Worm (Caenorhabditis elegans) whole organism, L1 larva: Measurements from ENCODE around the gene K01A12.3.

Experiments
- C04F5.9 ChIP-seq: sonication (generic microtip); optimal IDR thresholded peaks from 2 replicates; lab custom pipeline; 2016; ENCODE audit warnings: missing genetic modification characterization, missing compliant biosample characterization
- Y116A8C.19 ChIP-seq: sonication (generic microtip); optimal IDR thresholded peaks from 2 replicates; lab custom pipeline; 2016; ENCODE audit warnings: missing compliant biosample characterization, missing genetic modification characterization, borderline replicate concordance
- alr-1 ChIP-seq: fragments of 200-800 bp; sonication (Bioruptor generic); optimal IDR thresholded peaks from 2 replicates; lab custom pipeline; 2018; ENCODE audit warnings: borderline replicate concordance, mild to moderate bottlenecking, missing genetic modification characterization, missing compliant biosample characterization
- blmp-1 ChIP-seq: fragments of 150-350 bp; optimal IDR thresholded peaks from 2 replicates; lab custom pipeline; 2014; ENCODE audit warnings: missing biosample characterization, missing genetic modification characterization
- ceh-63 ChIP-seq: fragments of 200-800 bp; sonication (Bioruptor generic); optimal IDR thresholded peaks from 2 replicates; lab custom pipeline; 2018; ENCODE audit warnings: mild to moderate bottlenecking, missing genetic modification characterization, missing compliant biosample characterization
- ceh-88 ChIP-seq: fragments of 200-800 bp; sonication (Bioruptor generic); IDR thresholded peaks from 2 replicates; pipeline ENCODE4 v1.3.6; 2022; ENCODE audit warnings: missing genetic modification characterization, missing compliant biosample characterization
- efl-1 ChIP-seq, 4 experiments: fragments of 150-350 bp; optimal IDR thresholded peaks in 3 of 4; peaks in 1 of 4; 1 replicate in 1 of 4; 2 replicates in 3 of 4; lab custom pipeline; 2014; ENCODE audit warnings: missing biosample characterization in 2 of 4, missing genetic modification characterization in 2 of 4, missing genetic modification reagents in 2 of 4
- efl-3 ChIP-seq: fragments of 200-800 bp; sonication (Bioruptor generic); optimal IDR thresholded peaks from 2 replicates; lab custom pipeline; 2018; ENCODE audit warnings: mild to moderate bottlenecking, missing genetic modification characterization, missing compliant biosample characterization
- egl-13 ChIP-seq: sonication (generic microtip); optimal IDR thresholded peaks from 2 replicates; lab custom pipeline; 2016; ENCODE audit warnings: missing genotype, missing genetic modification reagents, missing genetic modification characterization, missing compliant biosample characterization
- elt-2 ChIP-seq: sonication (generic microtip); optimal IDR thresholded peaks from 2 replicates; lab custom pipeline; 2016; ENCODE audit warnings: missing genetic modification characterization, mild to moderate bottlenecking, inconsistent platforms, missing compliant biosample characterization, missing genetic modification reagents
- elt-3 ChIP-seq, 6 experiments: fragments of 150-350 bp in 1 of 6; sonication (generic microtip); optimal IDR thresholded peaks; 2 replicates each; lab custom pipeline; 2017 to 2018; ENCODE audit warnings: missing biosample characterization in 6 of 6, missing genetic modification characterization in 6 of 6, inconsistent platforms in 1 of 6
- ets-5 ChIP-seq: fragments of 200-800 bp; sonication (Bioruptor generic); IDR thresholded peaks from 2 replicates; pipeline ENCODE4 v1.3.6; 2022; ENCODE audit warnings: missing genetic modification characterization, missing compliant biosample characterization
- fkh-8 ChIP-seq: sonication (generic microtip); optimal IDR thresholded peaks from 2 replicates; lab custom pipeline; 2016; ENCODE audit warnings: mild to moderate bottlenecking, missing genetic modification characterization, missing compliant biosample characterization
- fos-1 ChIP-seq: fragments of 150-350 bp; optimal IDR thresholded peaks from 2 replicates; lab custom pipeline; 2014; ENCODE audit warnings: missing biosample characterization, missing genetic modification characterization
- grh-1 ChIP-seq: fragments of 200-800 bp; sonication (Bioruptor generic); IDR thresholded peaks from 2 replicates; pipeline ENCODE4 v1.3.6; 2022; ENCODE audit warnings: missing genetic modification reagents, missing genetic modification characterization, missing compliant biosample characterization
- hlh-17 ChIP-seq: fragments of 200-800 bp; sonication (Bioruptor generic); optimal IDR thresholded peaks from 2 replicates; lab custom pipeline; 2018; ENCODE audit warnings: missing genetic modification characterization, mild to moderate bottlenecking, missing compliant biosample characterization, moderate library complexity, borderline replicate concordance
- irx-1 ChIP-seq: sonication (generic microtip); optimal IDR thresholded peaks from 2 replicates; lab custom pipeline; 2016; ENCODE audit warnings: missing genetic modification characterization, missing compliant biosample characterization
- jun-1 ChIP-seq: fragments of 150-350 bp; optimal IDR thresholded peaks from 2 replicates; lab custom pipeline; 2014; ENCODE audit warnings: missing biosample characterization, missing genetic modification reagents, missing genetic modification characterization
- lin-35 ChIP-seq, 2 experiments: fragments of 150-350 bp; optimal IDR thresholded peaks; 2 replicates each; lab custom pipeline; 2014; ENCODE audit warnings: missing biosample characterization in 2 of 2, missing genetic modification characterization in 2 of 2, missing genetic modification reagents in 2 of 2
- lin-39 ChIP-seq: fragments of 150-350 bp; optimal IDR thresholded peaks from 2 replicates; lab custom pipeline; 2014; ENCODE audit warnings: missing biosample characterization, missing genetic modification reagents, missing genetic modification characterization
- mep-1 ChIP-seq: fragments of 150-350 bp; optimal IDR thresholded peaks from 2 replicates; lab custom pipeline; 2014; ENCODE audit warnings: missing biosample characterization, missing genetic modification characterization
- nhr-19 ChIP-seq: fragments of 200-800 bp; sonication (Bioruptor generic); conservative IDR thresholded peaks from 2 replicates; pipeline ENCODE4 v1.3.6; 2022; ENCODE audit warnings: missing genetic modification characterization, missing compliant biosample characterization
- nhr-20 ChIP-seq: sonication (generic microtip); optimal IDR thresholded peaks from 2 replicates; lab custom pipeline; 2016; ENCODE audit warnings: mild to moderate bottlenecking, missing genetic modification characterization, missing compliant biosample characterization
- nhr-47 ChIP-seq: sonication (generic microtip); optimal IDR thresholded peaks from 2 replicates; lab custom pipeline; 2016; ENCODE audit warnings: mild to moderate bottlenecking, missing genetic modification characterization, moderate library complexity, missing compliant biosample characterization
- nhr-71 ChIP-seq: sonication (generic microtip); optimal IDR thresholded peaks from 2 replicates; lab custom pipeline; 2016; ENCODE audit warnings: mild to moderate bottlenecking, missing genetic modification characterization, moderate library complexity, missing compliant biosample characterization
- nhr-84 ChIP-seq: sonication (generic microtip); optimal IDR thresholded peaks from 2 replicates; lab custom pipeline; 2017; ENCODE audit warnings: missing biosample characterization, missing genetic modification characterization
- nhr-85 ChIP-seq: sonication (generic microtip); peaks from one replicate; lab custom pipeline; 2016; ENCODE audit warnings: missing genetic modification characterization, inconsistent platforms, missing compliant biosample characterization
- nhr-90 ChIP-seq: sonication (generic microtip); optimal IDR thresholded peaks from 2 replicates; lab custom pipeline; 2016; ENCODE audit warnings: mild to moderate bottlenecking, missing genetic modification characterization, missing compliant biosample characterization; ENCODE audit not compliant: poor library complexity
- pag-3 ChIP-seq: sonication (generic microtip); optimal IDR thresholded peaks from 2 replicates; lab custom pipeline; 2017; ENCODE audit warnings: missing genetic modification characterization, mild to moderate bottlenecking, missing compliant biosample characterization, antibody characterized with exemption, borderline replicate concordance; ENCODE audit not compliant: insufficient read depth
- pax-3 ChIP-seq: fragments of 200-800 bp; sonication (Bioruptor generic); optimal IDR thresholded peaks from 2 replicates; lab custom pipeline; 2018; ENCODE audit warnings: mild to moderate bottlenecking, missing genetic modification characterization, moderate library complexity, missing compliant biosample characterization
- rnt-1 ChIP-seq: sonication (generic microtip); optimal IDR thresholded peaks from 2 replicates; lab custom pipeline; 2016; ENCODE audit warnings: mild to moderate bottlenecking, missing genetic modification characterization, moderate library complexity, missing compliant biosample characterization
- skn-1 ChIP-seq: fragments of 150-350 bp; optimal IDR thresholded peaks from 2 replicates; lab custom pipeline; 2014; ENCODE audit warnings: missing biosample characterization, missing genetic modification characterization
- snu-23 ChIP-seq: sonication (generic microtip); optimal IDR thresholded peaks from 2 replicates; lab custom pipeline; 2016; ENCODE audit warnings: missing genetic modification characterization, missing compliant biosample characterization
- sox-4 ChIP-seq: sonication (generic microtip); optimal IDR thresholded peaks from 2 replicates; lab custom pipeline; 2016; ENCODE audit warnings: missing genetic modification characterization, missing compliant biosample characterization
- tbx-2 ChIP-seq: sonication (generic microtip); optimal IDR thresholded peaks from 2 replicates; lab custom pipeline; 2016; ENCODE audit warnings: missing genetic modification characterization, missing compliant biosample characterization
- tlp-1 ChIP-seq: fragments of 150-350 bp; optimal IDR thresholded peaks from 2 replicates; lab custom pipeline; 2014; ENCODE audit warnings: missing biosample characterization, missing genetic modification characterization
- unc-130 ChIP-seq: fragments of 150-350 bp; optimal IDR thresholded peaks from 2 replicates; lab custom pipeline; 2017; ENCODE audit warnings: missing biosample characterization, missing genetic modification characterization, inconsistent platforms
- unc-30 ChIP-seq: sonication (generic microtip); optimal IDR thresholded peaks from 2 replicates; lab custom pipeline; 2017; ENCODE audit warnings: missing biosample characterization, missing genetic modification characterization
- unc-62 ChIP-seq: fragments of 150-350 bp; optimal IDR thresholded peaks from 2 replicates; lab custom pipeline; 2014; ENCODE audit warnings: missing biosample characterization, missing genetic modification reagents, missing genetic modification characterization
- vab-15 ChIP-seq: sonication (generic microtip); optimal IDR thresholded peaks from 2 replicates; lab custom pipeline; 2017; ENCODE audit warnings: missing genotype, mild to moderate bottlenecking, missing genetic modification characterization, missing compliant biosample characterization
- xbp-1 ChIP-seq: sonication (generic microtip); optimal IDR thresholded peaks from 2 replicates; lab custom pipeline; 2016; ENCODE audit warnings: missing genetic modification characterization, missing compliant biosample characterization
- zip-4 ChIP-seq: fragments of 200-800 bp; sonication (Bioruptor generic); optimal IDR thresholded peaks from 2 replicates; lab custom pipeline; 2018; ENCODE audit warnings: mild to moderate bottlenecking, missing genetic modification characterization, moderate library complexity, missing compliant biosample characterization
- ztf-11 ChIP-seq, 2 experiments: sonication (generic microtip); optimal IDR thresholded peaks; 2 replicates each; lab custom pipeline; 2016 to 2017; ENCODE audit warnings: missing genetic modification characterization in 2 of 2, missing biosample characterization in 1 of 2, missing compliant biosample characterization in 1 of 2

K01A12.3 gene

ce11 chrX:8656019-8656418 is 31.0 kb upstream of the K01A12.3 start:
- TF ChIP-seq blmp-1 (tag; lab: Kevin White, UChicago) (peak; percentile 54), efl-3 (GFP tag; lab: Kevin White, UChicago) (no peak), nhr-85 (tag; lab: Kevin White, UChicago) (peak; percentile 51), elt-3 (tag; optimal IDR thresholded peaks at IDR 0.05; lab: Kevin White, UChicago) (peak in 2 of 6 experiments; percentile 7 to 46), jun-1 (no peak), unc-130 (tag; lab: Kevin White, UChicago) (no peak)
- TF ChIP-seq, all 84 proteins: peak for 3

ce11 chrX:8650535-8650934 is 25.5 kb upstream of the K01A12.3 start:
- TF ChIP-seq unc-130 (tag; lab: Kevin White, UChicago): no peak
- no peak for TF ChIP-seq lin-39 (tag; lab: Kevin White, UChicago)
- TF ChIP-seq fkh-8 (tag; lab: Kevin White, UChicago): no peak
- no peak for TF ChIP-seq grh-1
- TF ChIP-seq nhr-47 (tag; lab: Kevin White, UChicago): peak; percentile 42
- peak; percentile 33 for TF ChIP-seq nhr-90 (tag; lab: Kevin White, UChicago)
- TF ChIP-seq lin-35 (GFP tag; optimal IDR thresholded peaks at IDR 0.05; lab: Kevin White, UChicago): peak in 1 of 2 experiments; percentile 25
- no peak for TF ChIP-seq pax-3 (tag; lab: Kevin White, UChicago)
- no peak for TF ChIP-seq skn-1 (tag; lab: Kevin White, UChicago)
- TF ChIP-seq mep-1 (tag; lab: Kevin White, UChicago): no peak
- TF ChIP-seq ceh-88 (GFP tag; lab: Robert Waterston, UW): no peak
- TF ChIP-seq unc-62 (GFP tag; lab: Kevin White, UChicago): no peak
- peak; percentile 50 for TF ChIP-seq nhr-71 (tag; lab: Kevin White, UChicago)
- peak; percentile 2 for TF ChIP-seq elt-2 (tag; lab: Kevin White, UChicago)
- TF ChIP-seq zip-4 (GFP tag; lab: Kevin White, UChicago): no peak
- TF ChIP-seq fos-1 (tag; lab: Kevin White, UChicago): no peak
- TF ChIP-seq ztf-11 (tag; optimal IDR thresholded peaks at IDR 0.05; lab: Kevin White, UChicago): no peak
- peak; percentile 39 for TF ChIP-seq snu-23 (GFP tag; lab: Kevin White, UChicago)
- TF ChIP-seq elt-3 (tag; optimal IDR thresholded peaks at IDR 0.05; lab: Kevin White, UChicago): peak in 1 of 6 experiments; percentile 6
- peak; percentile 23; the same call in 1 of the 2 replicates for TF ChIP-seq nhr-19 (GFP tag; lab: Robert Waterston, UW)
- peak; percentile 7 for TF ChIP-seq efl-3 (GFP tag; lab: Kevin White, UChicago)
- peak; percentile 13 for TF ChIP-seq nhr-20 (tag; lab: Kevin White, UChicago)
- TF ChIP-seq alr-1 (tag; lab: Kevin White, UChicago): no peak
- no peak for TF ChIP-seq sox-4 (tag; lab: Kevin White, UChicago)
- no peak for TF ChIP-seq tbx-2 (tag; lab: Kevin White, UChicago)
- TF ChIP-seq Y116A8C.19 (tag; lab: Kevin White, UChicago): no peak
- TF ChIP-seq unc-30 (tag; lab: Kevin White, UChicago): no peak
- TF ChIP-seq egl-13 (tag; lab: Kevin White, UChicago): no peak
- peak; percentile 42 for TF ChIP-seq rnt-1 (tag; lab: Kevin White, UChicago)
- no peak for TF ChIP-seq nhr-84 (tag; lab: Kevin White, UChicago)
- no peak for TF ChIP-seq ets-5 (GFP tag; lab: Robert Waterston, UW)

- TF ChIP-seq sox-4 (tag; lab: Kevin White, UChicago): no peak
- no peak for TF ChIP-seq skn-1 (tag; lab: Kevin White, UChicago)
- no peak for TF ChIP-seq irx-1 (tag; lab: Kevin White, UChicago)
- TF ChIP-seq egl-13 (tag; lab: Kevin White, UChicago): no peak
- TF ChIP-seq rnt-1 (tag; lab: Kevin White, UChicago): no peak
- no peak for TF ChIP-seq ceh-88 (GFP tag; lab: Robert Waterston, UW)
- TF ChIP-seq tlp-1 (tag; lab: Kevin White, UChicago): no peak
- TF ChIP-seq hlh-17 (GFP tag; lab: Kevin White, UChicago): no peak
- no peak for TF ChIP-seq efl-1 (optimal IDR thresholded peaks at IDR 0.05; lab: Kevin White, UChicago)
- no peak for TF ChIP-seq efl-1 (GFP tag; optimal IDR thresholded peaks at IDR 0.05 in 1 of 2; lab: Kevin White, UChicago)
- no peak for TF ChIP-seq grh-1
- TF ChIP-seq ceh-63 (GFP tag; lab: Kevin White, UChicago): no peak
- TF ChIP-seq pag-3 (tag; lab: Kevin White, UChicago): no peak
- no peak for TF ChIP-seq vab-15
- TF ChIP-seq Y116A8C.19 (tag; lab: Kevin White, UChicago): no peak
- no peak for TF ChIP-seq C04F5.9 (tag; lab: Kevin White, UChicago)
- no peak for TF ChIP-seq fkh-8 (tag; lab: Kevin White, UChicago)
- no peak for TF ChIP-seq xbp-1 (tag; lab: Kevin White, UChicago)
- TF ChIP-seq, all 84 proteins: peak for 0
Observed at ce11 chrX:8648582-8648981, 23.6 kb upstream of the K01A12.3 start.
